Fruit fly (Drosophila melanogaster): ENCODE results near the gene CCT3.

The CCT3 gene

DNA sequence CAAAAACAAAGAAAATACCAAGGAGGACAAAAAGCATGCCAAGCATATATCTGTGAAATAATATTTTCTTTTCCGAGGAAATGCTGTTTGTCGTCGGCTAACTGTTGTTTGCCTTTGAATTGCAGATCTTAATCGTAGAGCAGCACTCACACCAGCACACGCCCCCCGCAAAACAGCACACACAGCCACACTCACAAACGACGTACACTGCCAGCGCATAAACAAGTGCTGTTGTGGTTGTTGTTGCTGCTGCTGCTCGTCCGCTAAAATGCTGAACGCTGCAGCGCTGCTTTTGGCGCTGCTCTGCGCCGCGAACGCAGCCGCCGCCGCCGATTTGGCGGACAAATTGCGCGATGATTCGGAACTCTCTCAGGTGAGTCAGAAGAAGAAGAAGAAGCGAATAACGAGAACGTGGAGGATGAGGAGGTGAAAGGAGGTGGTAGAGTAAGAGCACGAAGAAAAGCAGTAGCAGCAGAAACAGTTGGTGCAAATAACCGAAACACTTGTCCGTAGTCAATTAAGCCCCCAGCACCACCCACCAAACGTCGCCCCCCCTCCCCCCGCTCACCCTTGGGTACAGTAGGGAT is 21.5 kb upstream of the CCT3 start:
- TF ChIP-seq cnc (optimal IDR thresholded peaks at IDR 0.05) (no peak), kay (GFP tag; ENCODE audit: borderline replicate concordance) (peak; percentile 79), CG7045 (GFP tag; optimal IDR thresholded peaks at IDR 0.05) (no peak), ovo (GFP tag; optimal IDR thresholded peaks at IDR 0.05) (peak; percentile 12), tj (GFP tag; optimal IDR thresholded peaks at IDR 0.05) (peak; percentile 81)

dm6 chr3R:16626899-16627432 is 20.4 kb upstream of the CCT3 start:
- no peak for TF ChIP-seq bab1 (GFP tag; optimal IDR thresholded peaks at IDR 0.05)
- no peak for TF ChIP-seq pad (GFP tag; optimal IDR thresholded peaks at IDR 0.05)
- no peak for TF ChIP-seq cic (GFP tag; optimal IDR thresholded peaks at IDR 0.05)
- TF ChIP-seq CG33017 (tag; optimal IDR thresholded peaks at IDR 0.05) = no peak
- TF ChIP-seq Hr96 (GFP tag; optimal IDR thresholded peaks at IDR 0.05) = no peak

dm6 chr3R:16630564-16630963 is 16.8 kb upstream of the CCT3 start:
- TF ChIP-seq tj (GFP tag; optimal IDR thresholded peaks at IDR 0.05) (no peak), toe (GFP tag; optimal IDR thresholded peaks at IDR 0.05) (no peak), Mnt (GFP tag; optimal IDR thresholded peaks at IDR 0.05) (no peak), cic (GFP tag; optimal IDR thresholded peaks at IDR 0.05) (no peak), CG33017 (tag; optimal IDR thresholded peaks at IDR 0.05) (no peak), Clk (GFP tag; optimal IDR thresholded peaks at IDR 0.05) (no peak)

DNA sequence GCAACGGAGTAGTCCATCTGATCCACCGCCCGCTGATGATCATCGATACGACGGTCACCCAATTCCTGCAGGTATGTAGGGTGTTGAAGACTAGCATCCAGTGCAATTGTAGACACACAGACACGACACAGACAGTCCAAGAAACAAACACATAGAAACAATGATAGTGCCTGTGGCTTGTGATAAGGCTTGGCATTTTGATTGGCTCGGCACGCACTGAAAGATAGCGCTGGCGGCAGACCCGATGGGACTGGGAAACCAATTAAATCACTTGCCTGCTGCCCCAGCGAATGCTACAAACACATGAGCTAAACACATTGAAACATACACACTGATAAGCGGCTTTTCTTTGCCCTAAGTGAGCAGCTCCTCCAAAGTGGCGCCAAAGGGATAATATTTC is 14.7 kb upstream of the CCT3 start:
- TF ChIP-seq kay (GFP tag; ENCODE audit: borderline replicate concordance) (no peak), ovo (GFP tag; optimal IDR thresholded peaks at IDR 0.05) (no peak), CG7101 (tag; optimal IDR thresholded peaks at IDR 0.05) (no peak), CG33017 (tag; optimal IDR thresholded peaks at IDR 0.05) (no peak), CG7045 (GFP tag; optimal IDR thresholded peaks at IDR 0.05) (no peak), CG14711 (tag; optimal IDR thresholded peaks at IDR 0.05) (no peak), Hr96 (GFP tag; optimal IDR thresholded peaks at IDR 0.05) (no peak), Clk (GFP tag; optimal IDR thresholded peaks at IDR 0.05) (no peak), pad (GFP tag; optimal IDR thresholded peaks at IDR 0.05) (no peak), CG1620 (GFP tag; optimal IDR thresholded peaks at IDR 0.05) (no peak), toe (GFP tag; optimal IDR thresholded peaks at IDR 0.05) (no peak), Crg-1 (GFP tag; optimal IDR thresholded peaks at IDR 0.05) (no peak), tj (GFP tag; optimal IDR thresholded peaks at IDR 0.05) (no peak), CG5204 (GFP tag; optimal IDR thresholded peaks at IDR 0.05) (no peak), cic (GFP tag; optimal IDR thresholded peaks at IDR 0.05) (no peak), cnc (optimal IDR thresholded peaks at IDR 0.05) (no peak), CG12768 (GFP tag; optimal IDR thresholded peaks at IDR 0.05) (no peak), bab1 (GFP tag; optimal IDR thresholded peaks at IDR 0.05) (no peak), CG11617 (GFP tag; optimal IDR thresholded peaks at IDR 0.05) (no peak)

DNA sequence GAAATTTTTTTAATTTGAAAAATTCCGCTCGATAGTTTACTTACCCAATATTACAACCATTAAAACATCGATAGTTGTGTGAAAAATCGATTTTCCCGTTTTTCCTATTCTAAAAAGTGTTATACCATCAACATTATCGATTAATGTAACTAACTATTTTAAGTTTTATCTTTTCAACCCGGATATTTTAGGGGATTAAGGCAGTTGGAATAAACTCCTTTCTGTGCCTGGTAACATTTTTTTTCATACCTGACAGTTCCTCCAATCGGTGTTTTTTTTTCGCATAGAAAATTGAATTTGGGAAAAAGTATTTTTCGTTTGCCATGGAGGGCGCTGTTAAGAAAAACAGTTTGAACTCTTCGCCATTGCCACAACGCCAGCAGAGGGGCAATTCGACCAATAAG is 7.4 kb upstream of the CCT3 start, which contains the start of gene nonA-l:
nonA-l (plus strand) TSS at position 201 of the 404 bp plus-strand sequence.
- TF ChIP-seq CG11617 (GFP tag; optimal IDR thresholded peaks at IDR 0.05) = no peak
- TF ChIP-seq bab1 (GFP tag; optimal IDR thresholded peaks at IDR 0.05) = peak; percentile 33

DNA sequence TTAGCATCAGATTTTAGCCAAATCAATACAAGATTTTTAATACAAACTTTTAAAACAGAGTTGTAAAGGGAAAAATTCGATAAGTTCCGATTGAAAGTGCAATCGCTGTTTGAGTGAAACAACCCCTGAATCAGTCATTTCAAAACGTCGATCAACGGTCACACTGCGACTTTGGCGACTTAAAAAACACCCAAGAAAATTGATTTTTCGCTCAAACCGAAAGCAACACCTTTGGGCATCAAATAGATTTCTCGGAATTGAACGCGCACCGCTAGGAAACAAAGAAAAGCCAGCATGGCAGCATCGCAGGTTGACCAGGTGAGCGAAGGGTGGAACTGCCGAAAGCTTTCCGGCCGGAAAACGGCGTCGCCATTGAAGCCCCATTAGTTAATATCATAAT is 3.8 kb upstream of the CCT3 start, which contains the start of gene Arl6IP1:
Arl6IP1 (plus strand) TSS at position 15 of the 400 bp plus-strand sequence.
- peak; percentile 23 for TF ChIP-seq bab1 (GFP tag; optimal IDR thresholded peaks at IDR 0.05)
- no peak for TF ChIP-seq cnc (optimal IDR thresholded peaks at IDR 0.05)
- no peak for TF ChIP-seq Hr96 (GFP tag; optimal IDR thresholded peaks at IDR 0.05)
- TF ChIP-seq CG14711 (tag; optimal IDR thresholded peaks at IDR 0.05) = peak; percentile 57

dm6 chr3R:16647716-16648016 is 261 bp downstream of the CCT3 start:
- no peak for TF ChIP-seq CG14711 (tag; optimal IDR thresholded peaks at IDR 0.05)
- no peak for TF ChIP-seq Clk (GFP tag; optimal IDR thresholded peaks at IDR 0.05)
- TF ChIP-seq CG5204 (GFP tag; optimal IDR thresholded peaks at IDR 0.05) = no peak
- TF ChIP-seq cnc (optimal IDR thresholded peaks at IDR 0.05) = no peak
- TF ChIP-seq Mnt (GFP tag; optimal IDR thresholded peaks at IDR 0.05) = peak; percentile 27
- no peak for TF ChIP-seq CG7101 (tag; optimal IDR thresholded peaks at IDR 0.05)
- TF ChIP-seq CG7045 (GFP tag; optimal IDR thresholded peaks at IDR 0.05) = no peak
- TF ChIP-seq toe (GFP tag; optimal IDR thresholded peaks at IDR 0.05) = no peak
- no peak for TF ChIP-seq kay (GFP tag; ENCODE audit: borderline replicate concordance)
- peak; percentile 22 for TF ChIP-seq CG12768 (GFP tag; optimal IDR thresholded peaks at IDR 0.05)
- TF ChIP-seq ovo (GFP tag; optimal IDR thresholded peaks at IDR 0.05) = no peak
- no peak for TF ChIP-seq cic (GFP tag; optimal IDR thresholded peaks at IDR 0.05)
- TF ChIP-seq CG11617 (GFP tag; optimal IDR thresholded peaks at IDR 0.05) = no peak
- no peak for TF ChIP-seq tj (GFP tag; optimal IDR thresholded peaks at IDR 0.05)
- no peak for TF ChIP-seq Hr96 (GFP tag; optimal IDR thresholded peaks at IDR 0.05)
- no peak for TF ChIP-seq pad (GFP tag; optimal IDR thresholded peaks at IDR 0.05)
- TF ChIP-seq CG33017 (tag; optimal IDR thresholded peaks at IDR 0.05) = no peak
- TF ChIP-seq bab1 (GFP tag; optimal IDR thresholded peaks at IDR 0.05) = peak; percentile 14
- TF ChIP-seq Crg-1 (GFP tag; optimal IDR thresholded peaks at IDR 0.05) = no peak
- no peak for TF ChIP-seq CG1620 (GFP tag; optimal IDR thresholded peaks at IDR 0.05)
